Fruit fly (Drosophila melanogaster): ENCODE results near the gene CG45071.
A peak's percentile ranks its signal among the peaks of the same experiment; 100 is the strongest.

Gene CG45071

dm6 chr3L:15143638-15144600 lies 38.2 kb downstream of the CG45071 start, which contains the start of the genes CG32147 and Pex3:
CG32147 (minus strand) TSS chr3L:15144059.
Pex3 (plus strand) TSS chr3L:15144355.
- TF ChIP-seq CG17801 (GFP tag; optimal IDR thresholded peaks at IDR 0.05; ENCODE audit: partially characterized antibody): peak; percentile 0

- TF ChIP-seq CG17801 (GFP tag; optimal IDR thresholded peaks at IDR 0.05; ENCODE audit: partially characterized antibody): no peak
Measured at dm6 chr3L:15146643-15147187, 41.0 kb downstream of the CG45071 start, which contains the start of gene FucTA. FucTA (plus strand) TSS chr3L:15147137.

dm6 chr3L:15150028-15150427 lies 44.3 kb downstream of the CG45071 start:
- TF ChIP-seq CG17801 (GFP tag; optimal IDR thresholded peaks at IDR 0.05; ENCODE audit: partially characterized antibody): no peak

- peak; percentile 32 for TF ChIP-seq CG17801 (GFP tag; optimal IDR thresholded peaks at IDR 0.05; ENCODE audit: partially characterized antibody)
Measured at dm6 chr3L:15158330-15159114, 52.8 kb downstream of the CG45071 start, which contains the start of the genes Msh6 and Prp31. Msh6 (minus strand) TSS chr3L:15158562. Prp31 (plus strand) TSS chr3L:15159100.

Measured in ovary, adult (tissue).